Worm (Caenorhabditis elegans) whole organism, early embryonic: ENCODE data around the gene F32D1.3.

Experiments used
- F13C5.2 ChIP-seq: sonication (generic microtip); optimal IDR thresholded peaks from 2 replicates; lab custom pipeline; 2017; ENCODE audit warnings: mild to moderate bottlenecking, missing genetic modification characterization, inconsistent platforms, missing compliant biosample characterization
- aly-1 ChIP-seq: sonication (generic microtip); optimal IDR thresholded peaks from 2 replicates; lab custom pipeline; 2016; ENCODE audit warnings: missing genetic modification characterization, missing compliant biosample characterization
- ama-1 ChIP-seq: fragments of 150-350 bp; optimal IDR thresholded peaks from 2 replicates; lab custom pipeline; 2014
- ceh-13 ChIP-seq: fragments of 200-800 bp; sonication (Bioruptor generic); optimal IDR thresholded peaks from 2 replicates; lab custom pipeline; 2018; ENCODE audit warnings: mild to moderate bottlenecking, missing genetic modification characterization, missing compliant biosample characterization
- ceh-36 ChIP-seq: sonication (generic microtip); optimal IDR thresholded peaks from 2 replicates; lab custom pipeline; 2016; ENCODE audit warnings: missing genetic modification characterization, inconsistent platforms, missing compliant biosample characterization
- ets-7 ChIP-seq: sonication (generic microtip); optimal IDR thresholded peaks from 2 replicates; lab custom pipeline; 2016; ENCODE audit warnings: missing genotype, missing genetic modification characterization, missing compliant biosample characterization
- flt-1 ChIP-seq: fragments of 200-800 bp; sonication (Bioruptor generic); IDR thresholded peaks from 2 replicates; pipeline ENCODE4 v1.3.6; 2022; ENCODE audit warnings: missing genetic modification characterization, missing compliant biosample characterization
- hmbx-1 ChIP-seq: sonication (generic microtip); optimal IDR thresholded peaks from 2 replicates; lab custom pipeline; 2016; ENCODE audit warnings: mild to moderate bottlenecking, missing genetic modification characterization, missing compliant biosample characterization
- hmg-4 ChIP-seq: fragments of 200-800 bp; sonication (Bioruptor generic); optimal IDR thresholded peaks from 2 replicates; lab custom pipeline; 2018; ENCODE audit warnings: mild to moderate bottlenecking, missing genetic modification characterization, missing compliant biosample characterization
- hnd-1 ChIP-seq: sonication (generic microtip); optimal IDR thresholded peaks from 2 replicates; lab custom pipeline; 2016; ENCODE audit warnings: missing genetic modification characterization, missing compliant biosample characterization
- pes-1 ChIP-seq: fragments of 200-800 bp; sonication (Bioruptor generic); IDR thresholded peaks from 2 replicates; pipeline ENCODE4 v1.3.6; 2022; ENCODE audit warnings: missing genetic modification reagents, missing genetic modification characterization, missing compliant biosample characterization
- tbx-11 ChIP-seq: fragments of 200-800 bp; sonication (Bioruptor generic); IDR thresholded peaks from 2 replicates; pipeline ENCODE4 v1.3.6; 2022; ENCODE audit warnings: missing genetic modification characterization, missing compliant biosample characterization

DNA sequence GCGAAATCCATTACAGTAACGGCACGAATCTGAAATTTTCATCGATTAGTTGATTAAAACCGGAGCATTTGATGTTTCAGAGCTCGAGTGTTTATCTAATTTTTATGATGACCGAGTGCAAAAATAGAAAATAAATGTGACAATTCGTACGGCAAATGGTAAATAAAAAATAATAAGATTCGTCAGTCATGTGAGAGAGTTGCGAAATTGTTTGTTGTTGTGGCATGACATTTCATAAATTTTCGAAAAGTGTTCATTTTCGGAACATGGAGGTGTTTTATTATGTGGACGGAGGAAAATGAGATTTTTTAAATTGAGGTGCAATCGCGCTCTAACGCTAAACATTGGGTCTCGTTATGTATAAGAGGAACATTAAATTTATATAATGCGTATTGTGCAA is 19.6 kb downstream of the F32D1.3 start:
- TF ChIP-seq F13C5.2 (tag; lab: Kevin White, UChicago) = no peak
- TF ChIP-seq ama-1 = no peak
- no peak for TF ChIP-seq hmg-4 (GFP tag; lab: Kevin White, UChicago)
- no peak for TF ChIP-seq hmbx-1 (tag; lab: Kevin White, UChicago)
- TF ChIP-seq tbx-11 (GFP tag; lab: Robert Waterston, UW) = no peak
- no peak for TF ChIP-seq aly-1
- no peak for TF ChIP-seq pes-1 (GFP tag; lab: Robert Waterston, UW)
- TF ChIP-seq flt-1 (GFP tag; lab: Robert Waterston, UW) = no peak
- TF ChIP-seq hnd-1 = no peak
- no peak for TF ChIP-seq ceh-13 (GFP tag; lab: Kevin White, UChicago)
- TF ChIP-seq ceh-36 = no peak
- no peak for TF ChIP-seq ets-7 (tag; lab: Kevin White, UChicago)
